Worm (Caenorhabditis elegans) whole organism, L4/young adult: Measurements from ENCODE around the gene Y67H2A.2.
A peak's percentile ranks its signal among the peaks of the same experiment; 100 is the strongest.

Source experiments
- W03F9.2 ChIP-seq: fragments of 150-350 bp; optimal IDR thresholded peaks from 2 replicates; lab custom pipeline; 2014; ENCODE audit warnings: missing biosample characterization, missing genetic modification characterization
- dao-5 ChIP-seq: sonication (generic microtip); optimal IDR thresholded peaks from 2 replicates; lab custom pipeline; 2016; ENCODE audit warnings: missing genotype, missing genetic modification characterization, moderate library complexity, missing compliant biosample characterization
- him-1 ChIP-seq: sonication (generic microtip); optimal IDR thresholded peaks from 2 replicates; lab custom pipeline; 2016; ENCODE audit warnings: missing genotype, missing genetic modification reagents, missing genetic modification characterization, missing compliant biosample characterization

DNA sequence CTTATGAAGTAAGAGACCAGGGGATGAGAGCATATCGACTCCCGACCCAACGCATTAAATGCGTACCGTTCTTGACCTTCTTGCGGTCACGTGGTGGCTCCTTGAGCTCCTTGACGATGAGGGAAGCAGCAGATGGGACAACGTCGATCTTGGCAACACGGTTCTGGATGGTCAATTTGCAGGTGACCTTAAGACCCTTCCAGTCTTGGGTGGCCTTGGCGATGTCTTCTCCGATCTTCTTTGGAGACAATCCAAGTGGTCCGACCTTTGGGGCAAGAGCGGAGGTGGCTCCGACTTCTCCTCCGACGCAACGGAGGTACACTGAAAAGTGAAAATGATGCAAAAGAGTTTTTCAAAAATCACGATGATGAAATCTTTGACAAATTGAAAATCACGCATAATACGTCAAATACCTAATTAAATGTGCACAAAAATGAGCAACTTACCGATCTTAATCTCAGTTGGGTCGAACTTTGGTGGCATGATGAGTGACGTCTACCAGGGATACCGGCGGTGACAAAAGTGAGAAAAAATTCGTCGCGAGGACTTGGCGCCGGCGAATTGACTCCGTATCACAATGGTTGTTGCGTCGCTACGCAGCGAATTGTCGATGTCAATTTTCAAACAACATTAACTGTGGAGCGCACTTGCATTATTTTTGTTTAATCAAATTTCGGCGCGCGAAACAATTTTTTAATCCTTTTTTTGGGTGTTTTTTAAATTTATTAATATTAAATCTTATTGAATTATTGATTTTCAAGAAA is 57.4 kb downstream of the Y67H2A.2 start, which contains the start of gene rpl-12:
- TF ChIP-seq dao-5 (tag; lab: Kevin White, UChicago) (no peak), him-1 (tag; lab: Kevin White, UChicago) (peak; percentile 92), W03F9.2 (tag; lab: Kevin White, UChicago) (peak; percentile 98)
